Fruit fly (Drosophila melanogaster) whole organism, embryonic: ENCODE results near the gene unc-119.

Experiments
- Ada2b ChIP-seq: fragments of 200-800 bp; sonication (Bioruptor generic); IDR thresholded peaks from 2 replicates; pipeline ENCODE4 v1.3.6; 2022; ENCODE audit warnings: missing biosample characterization, missing genetic modification characterization
- Awh ChIP-seq: fragments of 200-800 bp; sonication (Bioruptor generic); IDR thresholded peaks from 2 replicates; pipeline ENCODE4, ENCODE4 v1.3.6; 2022; ENCODE audit warnings: missing biosample characterization, missing genetic modification characterization
- BEAF-32 ChIP-seq: fragments of 200-800 bp; sonication (Bioruptor generic); optimal IDR thresholded peaks from 3 replicates; lab custom pipeline; 2017; ENCODE audit warnings: missing biosample characterization, missing genetic modification characterization, mild to moderate bottlenecking, moderate library complexity, missing genetic modification reagents
- CG1024 ChIP-seq: fragments of 200-800 bp; sonication (Bioruptor generic); IDR thresholded peaks from 2 replicates; pipeline ENCODE4 v1.3.6; 2022; ENCODE audit warnings: missing biosample characterization, missing genetic modification characterization
- CG10565 ChIP-seq: fragments of 200-800 bp; sonication (Bioruptor generic); optimal IDR thresholded peaks from 3 replicates; lab custom pipeline; 2016; ENCODE audit warnings: missing biosample characterization, mild to moderate bottlenecking, missing genetic modification characterization
- CG10959 ChIP-seq: fragments of 200-800 bp; sonication (Bioruptor generic); IDR thresholded peaks from 2 replicates; pipeline ENCODE4 v1.3.6; 2022; ENCODE audit warnings: missing biosample characterization, missing genetic modification characterization
- CG11093 ChIP-seq: fragments of 200-800 bp; sonication (Bioruptor generic); IDR thresholded peaks from 3 replicates; pipeline ENCODE4 v1.3.6; 2022; ENCODE audit warnings: missing biosample characterization, missing genetic modification characterization
- CG12236 ChIP-seq: fragments of 200-800 bp; sonication (Bioruptor generic); optimal IDR thresholded peaks from 2 replicates; lab custom pipeline; 2016; ENCODE audit warnings: missing biosample characterization, missing genetic modification characterization
- CG13624 ChIP-seq: fragments of 200-800 bp; sonication (Bioruptor generic); optimal IDR thresholded peaks from 2 replicates; lab custom pipeline; 2016; ENCODE audit warnings: missing biosample characterization, missing genetic modification characterization
- CG1529 ChIP-seq: fragments of 200-800 bp; sonication (Bioruptor generic); optimal IDR thresholded peaks from 3 replicates; lab custom pipeline; 2018; ENCODE audit warnings: missing biosample characterization, missing genetic modification characterization
- CG16863 ChIP-seq: fragments of 200-800 bp; sonication (Bioruptor generic); optimal IDR thresholded peaks from 3 replicates; lab custom pipeline; 2016; ENCODE audit warnings: missing biosample characterization, missing genetic modification characterization
- CG17568 ChIP-seq: fragments of 200-800 bp; sonication (Bioruptor generic); optimal IDR thresholded peaks from 2 replicates; lab custom pipeline; 2018; ENCODE audit warnings: missing biosample characterization, mild to moderate bottlenecking, missing genetic modification characterization, moderate library complexity
- CG17802 ChIP-seq: fragments of 200-800 bp; sonication (Bioruptor generic); optimal IDR thresholded peaks from 2 replicates; lab custom pipeline; 2018; ENCODE audit warnings: missing biosample characterization, mild to moderate bottlenecking, missing genetic modification characterization, moderate library complexity
- CG18476 ChIP-seq: fragments of 200-800 bp; sonication (Bioruptor generic); optimal IDR thresholded peaks from 2 replicates; lab custom pipeline; 2016; ENCODE audit warnings: missing biosample characterization, mild to moderate bottlenecking, missing genetic modification characterization
- CG32772 ChIP-seq: fragments of 200-800 bp; sonication (Bioruptor generic); IDR thresholded peaks from 2 replicates; pipeline ENCODE4 v1.3.6; 2022; ENCODE audit warnings: missing biosample characterization, missing genetic modification characterization
- CG3995 ChIP-seq: fragments of 200-800 bp; sonication (Bioruptor generic); optimal IDR thresholded peaks from 3 replicates; lab custom pipeline; 2016; ENCODE audit warnings: missing biosample characterization, missing genetic modification characterization
- CG43689 ChIP-seq: fragments of 200-800 bp; sonication (Bioruptor generic); IDR thresholded peaks from 2 replicates; pipeline ENCODE4 v1.3.6; 2022; ENCODE audit warnings: missing biosample characterization, missing genetic modification characterization
- CG4730 ChIP-seq: fragments of 200-800 bp; sonication (Bioruptor generic); IDR thresholded peaks from 2 replicates; pipeline ENCODE4 v1.3.6; 2022; ENCODE audit warnings: missing biosample characterization, missing genetic modification characterization
- CG7271 ChIP-seq: fragments of 200-800 bp; sonication (Bioruptor generic); optimal IDR thresholded peaks from 2 replicates; lab custom pipeline; 2018; ENCODE audit warnings: missing biosample characterization, mild to moderate bottlenecking, missing genetic modification characterization, moderate library complexity
- CG7928 ChIP-seq: fragments of 200-800 bp; sonication (Bioruptor generic); optimal IDR thresholded peaks from 2 replicates; lab custom pipeline; 2017; ENCODE audit warnings: missing biosample characterization, mild to moderate bottlenecking, missing genetic modification characterization
- CG8388 ChIP-seq: fragments of 200-800 bp; sonication (Bioruptor generic); optimal IDR thresholded peaks from 2 replicates; lab custom pipeline; 2019; ENCODE audit warnings: missing biosample characterization, mild to moderate bottlenecking, missing genetic modification characterization, moderate library complexity
- CG8924 ChIP-seq: fragments of 200-800 bp; optimal IDR thresholded peaks from 3 replicates; lab custom pipeline; 2019; ENCODE audit warnings: missing biosample characterization, mild to moderate bottlenecking, missing genetic modification characterization, moderate library complexity
- CkIIα-i1 ChIP-seq: fragments of 200-800 bp; sonication (Bioruptor generic); IDR thresholded peaks from 2 replicates; pipeline ENCODE4 v1.3.6; 2022; ENCODE audit warnings: missing biosample characterization, missing genetic modification characterization
- D ChIP-seq, 2 experiments: fragments of 200-800 bp in 1 of 2; fragments of >200 bp in 1 of 2; sonication (Bioruptor generic) in 1 of 2; optimal IDR thresholded peaks; 2 replicates in 1 of 2; 3 replicates in 1 of 2; lab custom pipeline; 2017; ENCODE audit warnings: mild to moderate bottlenecking in 1 of 2, missing biosample characterization in 1 of 2, missing genetic modification characterization in 1 of 2, missing genetic modification reagents in 1 of 2
- D19B ChIP-seq: fragments of 200-800 bp; sonication (Bioruptor generic); optimal IDR thresholded peaks from 2 replicates; lab custom pipeline; 2017; ENCODE audit warnings: missing biosample characterization, mild to moderate bottlenecking, missing genetic modification characterization
- Doc3 ChIP-seq: fragments of 200-800 bp; sonication (Bioruptor generic); IDR thresholded peaks from 3 replicates; pipeline ENCODE4 v1.3.6; 2022; ENCODE audit warnings: missing biosample characterization, missing genetic modification characterization; ENCODE audit not compliant: partially characterized antibody
- E2f1 ChIP-seq: fragments of 200-800 bp; sonication (Bioruptor generic); IDR thresholded peaks from 2 replicates; pipeline ENCODE4 v1.3.6; 2022; ENCODE audit warnings: missing biosample characterization, missing genetic modification characterization
- Jarid2 ChIP-seq: fragments of 200-800 bp; sonication (Bioruptor generic); optimal IDR thresholded peaks from 3 replicates; lab custom pipeline; 2017; ENCODE audit warnings: mild to moderate bottlenecking, missing biosample characterization, missing genetic modification reagents, missing genetic modification characterization
- Lhr ChIP-seq: fragments of 200-800 bp; sonication (Bioruptor generic); optimal IDR thresholded peaks from 3 replicates; lab custom pipeline; 2017; ENCODE audit warnings: mild to moderate bottlenecking, missing biosample characterization, missing genetic modification reagents, missing genetic modification characterization
- Sox102F ChIP-seq: fragments of 200-800 bp; sonication (Bioruptor generic); optimal IDR thresholded peaks from 2 replicates; lab custom pipeline; 2018; ENCODE audit warnings: missing biosample characterization, mild to moderate bottlenecking, missing genetic modification characterization, moderate library complexity
- Stat92E ChIP-seq, 3 experiments: fragments of >200 bp in 2 of 3; fragments of 200-800 bp in 1 of 3; sonication (Bioruptor generic) in 1 of 3; optimal IDR thresholded peaks; 2 replicates each; lab custom pipeline; 2017 to 2019; ENCODE audit warnings: missing biosample characterization in 3 of 3, missing genetic modification characterization in 3 of 3, mild to moderate bottlenecking in 1 of 3, moderate library complexity in 1 of 3
- cg ChIP-seq: fragments of 200-800 bp; sonication (Bioruptor generic); optimal IDR thresholded peaks from 3 replicates; lab custom pipeline; 2019; ENCODE audit warnings: missing biosample characterization, mild to moderate bottlenecking, missing genetic modification characterization, moderate library complexity
- chif ChIP-seq, 2 experiments: fragments of 200-800 bp; sonication (Bioruptor generic); optimal IDR thresholded peaks; 3 replicates each; lab custom pipeline; 2016; ENCODE audit warnings: missing biosample characterization in 2 of 2, missing genetic modification characterization in 2 of 2
- chm ChIP-seq: fragments of 200-800 bp; sonication (Bioruptor generic); IDR thresholded peaks from 2 replicates; pipeline ENCODE4 v1.3.6; 2022; ENCODE audit warnings: missing biosample characterization, missing genetic modification characterization
- chn ChIP-seq: fragments of 200-800 bp; sonication (Bioruptor generic); optimal IDR thresholded peaks from 2 replicates; lab custom pipeline; 2016; ENCODE audit warnings: missing biosample characterization, missing genetic modification characterization
- crc ChIP-seq: fragments of 200-800 bp; sonication (Bioruptor generic); optimal IDR thresholded peaks from 2 replicates; lab custom pipeline; 2016; ENCODE audit warnings: missing biosample characterization, missing genetic modification characterization
- croc ChIP-seq: fragments of 200-800 bp; sonication (Bioruptor generic); conservative IDR thresholded peaks from 3 replicates; pipeline ENCODE4 v1.3.6; 2022; ENCODE audit warnings: missing biosample characterization, missing genetic modification characterization
- luna ChIP-seq: fragments of 200-800 bp; sonication (Bioruptor generic); optimal IDR thresholded peaks from 2 replicates; lab custom pipeline; 2016; ENCODE audit warnings: missing biosample characterization, missing genetic modification characterization
- nerfin-1 ChIP-seq: fragments of 200-800 bp; sonication (Bioruptor generic); optimal IDR thresholded peaks from 3 replicates; lab custom pipeline; 2019; ENCODE audit warnings: missing biosample characterization, mild to moderate bottlenecking, missing genetic modification characterization, moderate library complexity
- nom ChIP-seq: fragments of 200-800 bp; sonication (Bioruptor generic); optimal IDR thresholded peaks from 2 replicates; lab custom pipeline; 2017; ENCODE audit warnings: missing biosample characterization, missing genetic modification characterization, mild to moderate bottlenecking, moderate library complexity, missing genetic modification reagents
- rib ChIP-seq: fragments of 200-800 bp; sonication (Bioruptor generic); IDR thresholded peaks from 2 replicates; pipeline ENCODE4 v1.3.6; 2022; ENCODE audit warnings: missing biosample characterization, missing genetic modification characterization
- row ChIP-seq: fragments of 200-800 bp; sonication (Bioruptor generic); IDR thresholded peaks from 3 replicates; pipeline ENCODE4 v1.3.6; 2022; ENCODE audit warnings: missing biosample characterization, missing genetic modification characterization
- sisA ChIP-seq: fragments of 200-800 bp; sonication (Bioruptor generic); IDR thresholded peaks from 2 replicates; pipeline ENCODE4 v1.3.6; 2022; ENCODE audit warnings: missing biosample characterization, missing genetic modification characterization
- sug ChIP-seq: fragments of 200-800 bp; optimal IDR thresholded peaks from 2 replicates; lab custom pipeline; 2019; ENCODE audit warnings: missing biosample characterization, mild to moderate bottlenecking, missing genetic modification characterization, moderate library complexity
- tup ChIP-seq: fragments of 200-800 bp; sonication (Bioruptor generic); optimal IDR thresholded peaks from 2 replicates; lab custom pipeline; 2016; ENCODE audit warnings: missing biosample characterization, mild to moderate bottlenecking, missing genetic modification characterization, moderate library complexity
- unc-4 ChIP-seq: fragments of 200-800 bp; sonication (Bioruptor generic); IDR thresholded peaks from 2 replicates; pipeline ENCODE4 v1.3.6; 2022; ENCODE audit warnings: missing biosample characterization, missing genetic modification characterization; ENCODE audit not compliant: partially characterized antibody
- vfl ChIP-seq: fragments of 200-800 bp; sonication (Bioruptor generic); optimal IDR thresholded peaks from 2 replicates; lab custom pipeline; 2016; ENCODE audit warnings: missing biosample characterization, missing genetic modification characterization
- zen ChIP-seq: fragments of 200-800 bp; sonication (Bioruptor generic); optimal IDR thresholded peaks from 3 replicates; lab custom pipeline; 2018; ENCODE audit warnings: missing biosample characterization, mild to moderate bottlenecking, missing genetic modification characterization, moderate library complexity

The unc-119 gene

DNA sequence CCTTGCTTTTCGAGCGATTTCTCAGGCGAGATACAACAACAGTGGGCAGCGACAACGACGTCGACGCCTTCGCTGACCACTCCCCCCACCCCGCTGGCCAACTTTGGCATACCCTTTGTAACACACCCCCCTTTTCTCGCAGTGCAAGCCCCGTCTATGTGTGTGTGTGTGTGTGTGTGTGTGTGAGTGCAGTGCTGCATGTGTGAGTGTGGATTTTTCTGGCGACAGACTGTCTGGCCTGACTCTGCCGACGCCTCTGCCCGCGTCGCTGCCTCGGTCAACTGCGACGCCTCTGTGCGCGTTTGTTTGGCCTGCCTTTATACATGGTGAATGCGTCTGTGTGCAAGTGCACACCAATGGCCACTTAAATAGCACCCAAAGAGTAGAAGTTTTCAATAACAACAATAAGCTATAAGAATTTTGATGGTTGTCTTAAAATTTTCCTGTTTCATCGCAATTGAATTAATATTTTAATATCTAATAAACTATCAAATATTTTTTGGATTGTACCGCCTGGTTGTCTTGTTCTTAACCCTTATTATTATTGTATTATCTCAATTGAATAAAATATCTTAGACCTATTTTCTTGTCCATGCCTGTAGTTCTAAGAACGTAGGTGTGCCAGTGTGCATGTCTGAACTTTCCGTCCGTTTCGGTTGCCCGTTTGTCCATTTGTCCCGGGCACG is 2.9 kb upstream of the unc-119 start (continued):
- TF ChIP-seq CG10959 (GFP tag; lab: Robert Waterston, UW) (peak; percentile 67), CG17802 (peak; percentile 70), chn (peak; percentile 8), CG8388 (GFP tag; lab: Kevin White, UChicago) (peak; percentile 95), rib (GFP tag; lab: Robert Waterston, UW) (no peak), CG1024 (GFP tag; lab: Robert Waterston, UW) (peak; percentile 50), sisA (GFP tag; lab: Robert Waterston, UW) (peak; percentile 80), croc (GFP tag; lab: Robert Waterston, UW) (peak; percentile 89), BEAF-32 (no peak), CG11093 (GFP tag; lab: Robert Waterston, UW) (peak; percentile 79), Sox102F (GFP tag; lab: Kevin White, UChicago) (peak; percentile 95), Doc3 (no peak), nom (GFP tag; lab: Kevin White, UChicago) (peak; percentile 83), Ada2b (GFP tag; lab: Robert Waterston, UW) (peak; percentile 77), Lhr (GFP tag; lab: Kevin White, UChicago) (peak; percentile 84), chif (GFP tag; optimal IDR thresholded peaks at IDR 0.05; lab: Kevin White, UChicago) (peak; percentile 2 to 56), Jarid2 (GFP tag; lab: Kevin White, UChicago) (peak; percentile 59), D (optimal IDR thresholded peaks at IDR 0.05; lab: Kevin White, UChicago) (no peak), D (GFP tag; optimal IDR thresholded peaks at IDR 0.05; lab: Kevin White, UChicago) (peak; percentile 95), CG1529 (peak; percentile 91), CG17568 (GFP tag; lab: Kevin White, UChicago) (peak; percentile 87), zen (tag; lab: Kevin White, UChicago) (peak; percentile 93), Stat92E (GFP tag; optimal IDR thresholded peaks at IDR 0.05; lab: Kevin White, UChicago) (peak in 1 of 3 experiments; percentile 99), E2f1 (peak; percentile 76), CG4730 (peak; percentile 52), D19B (GFP tag; lab: Kevin White, UChicago) (peak; percentile 49), crc (GFP tag; lab: Kevin White, UChicago) (no peak), CG12236 (GFP tag; lab: Kevin White, UChicago) (no peak), CG10565 (GFP tag; lab: Kevin White, UChicago) (peak; percentile 49), Awh (GFP tag; lab: Robert Waterston, UW) (peak; percentile 85), CG16863 (GFP tag; lab: Kevin White, UChicago) (no peak), CG32772 (GFP tag; lab: Robert Waterston, UW) (peak; percentile 62), nerfin-1 (tag; lab: Kevin White, UChicago) (peak; percentile 95), CG7271 (tag; lab: Kevin White, UChicago) (peak; percentile 86), CG43689 (GFP tag; lab: Robert Waterston, UW) (peak; percentile 69; the same call in 1 of the 2 replicates), tup (peak; percentile 33), chm (GFP tag; lab: Robert Waterston, UW) (peak; percentile 75), CG7928 (GFP tag; lab: Kevin White, UChicago) (peak; percentile 27), CkIIα-i1 (no peak), cg (peak; percentile 71), sug (peak; percentile 71), vfl (GFP tag; lab: Kevin White, UChicago) (no peak), CG8924 (tag; lab: Kevin White, UChicago) (peak; percentile 96), luna (GFP tag; lab: Kevin White, UChicago) (no peak), CG18476 (GFP tag; lab: Kevin White, UChicago) (peak; percentile 73), row (GFP tag; lab: Robert Waterston, UW) (peak; percentile 84), CG13624 (GFP tag; lab: Kevin White, UChicago) (no peak), CG3995 (no peak), unc-4 (no peak)
